Fruit fly (Drosophila melanogaster) Kc167 (cell line): Measurements from ENCODE around the gene dati.

Source experiments
- Myc ChIP-seq: fragments of >200 bp; optimal IDR thresholded peaks from 2 replicates; lab custom pipeline; 2017; ENCODE audit warnings: missing external identifiers
- Sin3A ChIP-seq: fragments of >200 bp; optimal IDR thresholded peaks from 2 replicates; lab custom pipeline; 2018; ENCODE audit warnings: missing external identifiers
- psq ChIP-seq: fragments of >200 bp; optimal IDR thresholded peaks from 2 replicates; lab custom pipeline; 2017; ENCODE audit warnings: missing external identifiers
- ttk ChIP-seq: sonication (Bioruptor generic); optimal IDR thresholded peaks from 2 replicates; lab custom pipeline; 2017; ENCODE audit warnings: missing external identifiers

DNA sequence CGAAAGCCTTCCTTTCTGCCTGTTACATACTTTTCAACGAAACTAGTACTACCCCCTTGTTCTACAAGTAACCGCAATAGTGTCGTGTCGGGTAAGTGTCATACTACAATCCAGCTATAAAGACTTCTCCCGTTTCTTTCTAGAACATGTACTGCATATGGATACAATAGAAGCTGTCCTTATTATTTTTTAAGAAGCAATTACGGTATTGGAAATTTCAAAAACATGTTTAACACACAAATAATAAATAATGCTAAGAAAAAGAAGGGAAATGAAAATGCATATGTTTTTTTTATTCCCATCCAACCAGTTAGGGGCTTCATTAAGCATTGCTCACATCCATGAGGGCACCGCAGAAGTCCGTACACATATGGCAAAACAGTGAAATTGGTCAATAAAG is 34.1 kb upstream of the dati start:
- TF ChIP-seq Myc (lab: Kevin White, UChicago) (no peak), psq (lab: Kevin White, UChicago) (no peak), ttk (lab: Kevin White, UChicago) (no peak), Sin3A (no peak)
